Worm (Caenorhabditis elegans) whole organism, L4 larva: ENCODE measurements around the gene W08E12.4.

Source experiments
- R02D3.7 ChIP-seq: fragments of 150-350 bp; sonication (generic microtip); optimal IDR thresholded peaks from 3 replicates; lab custom pipeline; 2014; ENCODE audit warnings: missing biosample characterization, missing genetic modification characterization
- Y5F2A.4 ChIP-seq: fragments of 200-800 bp; sonication (Bioruptor generic); optimal IDR thresholded peaks from 2 replicates; lab custom pipeline; 2018; ENCODE audit warnings: mild to moderate bottlenecking, missing genetic modification characterization, missing compliant biosample characterization
- fos-1 ChIP-seq: fragments of 150-350 bp; optimal IDR thresholded peaks from 2 replicates; lab custom pipeline; 2014; ENCODE audit warnings: missing biosample characterization, missing genetic modification characterization
- lin-15B ChIP-seq: fragments of 150-350 bp; sonication (generic microtip); optimal IDR thresholded peaks from 3 replicates; lab custom pipeline; 2014; ENCODE audit warnings: missing biosample characterization, missing genetic modification characterization
- mdt-29 ChIP-seq: fragments of 200-800 bp; sonication (Bioruptor generic); IDR thresholded peaks from 2 replicates; pipeline ENCODE4 v1.3.6; 2022; ENCODE audit warnings: missing genetic modification reagents, missing genetic modification characterization, missing compliant biosample characterization
- mep-1 ChIP-seq: fragments of 150-350 bp; sonication (generic microtip); optimal IDR thresholded peaks from 3 replicates; lab custom pipeline; 2014; ENCODE audit warnings: missing biosample characterization, missing genetic modification characterization
- pqm-1 ChIP-seq: sonication (generic microtip); optimal IDR thresholded peaks from 2 replicates; lab custom pipeline; 2017; ENCODE audit warnings: missing biosample characterization, missing genetic modification characterization

ce11 chrIV:3308885-3309284 lies 6.7 kb downstream of the W08E12.4 start:
- TF ChIP-seq pqm-1 (tag; lab: Kevin White, UChicago) = no peak
- TF ChIP-seq mdt-29 (GFP tag; lab: Robert Waterston, UW) = no peak
- no peak for TF ChIP-seq R02D3.7
- no peak for TF ChIP-seq lin-15B (tag; lab: Kevin White, UChicago)
- no peak for TF ChIP-seq mep-1 (tag; lab: Kevin White, UChicago)
- TF ChIP-seq fos-1 (tag; lab: Kevin White, UChicago) = no peak
- TF ChIP-seq Y5F2A.4 (GFP tag; lab: Kevin White, UChicago) = no peak
